Worm (Caenorhabditis elegans) whole organism, L3 larva: Measurements from ENCODE around the gene col-175.
A peak's percentile ranks its signal among the peaks of the same experiment; 100 is the strongest.

Source experiments
- ZK546.5 ChIP-seq: sonication (generic microtip); optimal IDR thresholded peaks from 2 replicates; lab custom pipeline; 2017; ENCODE audit warnings: missing biosample characterization, missing genetic modification characterization
- ama-1 ChIP-seq: fragments of 150-350 bp; optimal IDR thresholded peaks from 2 replicates; lab custom pipeline; 2018
- ceh-16 ChIP-seq: sonication (generic microtip); optimal IDR thresholded peaks from 2 replicates; lab custom pipeline; 2017; ENCODE audit warnings: missing biosample characterization, missing genetic modification characterization
- ceh-28 ChIP-seq: fragments of 150-350 bp; optimal IDR thresholded peaks from 2 replicates; lab custom pipeline; 2014; ENCODE audit warnings: missing biosample characterization, missing genetic modification reagents, missing genetic modification characterization
- egl-27 ChIP-seq: sonication (generic microtip); optimal IDR thresholded peaks from 4 replicates; lab custom pipeline; 2017; ENCODE audit warnings: missing biosample characterization, missing genetic modification reagents, missing genetic modification characterization
- egl-5 ChIP-seq: fragments of 150-350 bp; optimal IDR thresholded peaks from 2 replicates; lab custom pipeline; 2017; ENCODE audit warnings: missing biosample characterization, missing genetic modification reagents, missing genetic modification characterization, inconsistent platforms
- elt-1 ChIP-seq: fragments of 150-350 bp; optimal IDR thresholded peaks from 2 replicates; lab custom pipeline; 2014; ENCODE audit warnings: missing biosample characterization, missing genetic modification characterization
- elt-2 ChIP-seq: sonication (generic microtip); optimal IDR thresholded peaks from 2 replicates; lab custom pipeline; 2016; ENCODE audit warnings: missing genetic modification reagents, mild to moderate bottlenecking, missing genetic modification characterization, missing compliant biosample characterization
- elt-3 ChIP-seq, 3 experiments: fragments of 150-350 bp in 1 of 3; sonication (generic microtip) in 2 of 3; optimal IDR thresholded peaks; 2 replicates in 2 of 3; 4 replicates in 1 of 3; lab custom pipeline; 2014 to 2017; ENCODE audit warnings: missing biosample characterization in 3 of 3, missing genetic modification characterization in 3 of 3
- eor-1 ChIP-seq, 2 experiments: fragments of 150-350 bp; optimal IDR thresholded peaks; 2 replicates each; lab custom pipeline; 2014 to 2018; ENCODE audit warnings: missing biosample characterization in 2 of 2, missing genetic modification characterization in 2 of 2
- fkh-10 ChIP-seq: sonication (generic microtip); optimal IDR thresholded peaks from 2 replicates; lab custom pipeline; 2017; ENCODE audit warnings: missing biosample characterization, missing genetic modification reagents, missing genetic modification characterization
- fkh-2 ChIP-seq: fragments of 150-350 bp; optimal IDR thresholded peaks from 2 replicates; lab custom pipeline; 2014; ENCODE audit warnings: missing biosample characterization, missing genetic modification reagents, missing genetic modification characterization
- hmg-11 ChIP-seq: sonication (generic microtip); optimal IDR thresholded peaks from 2 replicates; lab custom pipeline; 2016; ENCODE audit warnings: missing genetic modification characterization, missing compliant biosample characterization
- jun-1 ChIP-seq: fragments of 150-350 bp; optimal IDR thresholded peaks from 2 replicates; lab custom pipeline; 2014; ENCODE audit warnings: missing biosample characterization, missing genetic modification reagents, missing genetic modification characterization
- lin-15B ChIP-seq: fragments of 150-350 bp; optimal IDR thresholded peaks from 2 replicates; lab custom pipeline; 2014; ENCODE audit warnings: missing biosample characterization, missing genetic modification characterization
- lsy-12 ChIP-seq: sonication (generic microtip); optimal IDR thresholded peaks from 2 replicates; lab custom pipeline; 2016; ENCODE audit warnings: mild to moderate bottlenecking, missing genetic modification characterization, missing compliant biosample characterization
- mdl-1 ChIP-seq: fragments of 150-350 bp; optimal IDR thresholded peaks from 2 replicates; lab custom pipeline; 2014; ENCODE audit warnings: missing biosample characterization, missing genetic modification characterization
- mml-1 ChIP-seq: fragments of 150-350 bp; sonication (generic microtip); optimal IDR thresholded peaks from 3 replicates; lab custom pipeline; 2014; ENCODE audit warnings: missing biosample characterization, missing genetic modification characterization
- nfya-1 ChIP-seq: sonication (generic microtip); optimal IDR thresholded peaks from 2 replicates; lab custom pipeline; 2017; ENCODE audit warnings: missing genetic modification characterization, mild to moderate bottlenecking, missing compliant biosample characterization, antibody characterized with exemption, moderate library complexity; ENCODE audit not compliant: insufficient read depth
- nhr-11 ChIP-seq: fragments of 150-350 bp; optimal IDR thresholded peaks from 2 replicates; lab custom pipeline; 2014; ENCODE audit warnings: missing biosample characterization, missing genetic modification characterization
- nhr-23 ChIP-seq: fragments of 150-350 bp; optimal IDR thresholded peaks from 2 replicates; lab custom pipeline; 2014; ENCODE audit warnings: missing biosample characterization, missing genetic modification reagents, missing genetic modification characterization
- nhr-237 ChIP-seq: fragments of 150-350 bp; optimal IDR thresholded peaks from 2 replicates; lab custom pipeline; 2014; ENCODE audit warnings: missing biosample characterization, missing genetic modification characterization
- nhr-25 ChIP-seq: sonication (generic microtip); optimal IDR thresholded peaks from 2 replicates; lab custom pipeline; 2017; ENCODE audit warnings: missing biosample characterization, missing genetic modification characterization
- nhr-43 ChIP-seq: sonication (generic microtip); optimal IDR thresholded peaks from 2 replicates; lab custom pipeline; 2016; ENCODE audit warnings: mild to moderate bottlenecking, missing genetic modification characterization, missing compliant biosample characterization; ENCODE audit not compliant: poor library complexity, severe bottlenecking
- nhr-77 ChIP-seq: fragments of 150-350 bp; optimal IDR thresholded peaks from 2 replicates; lab custom pipeline; 2014; ENCODE audit warnings: missing biosample characterization, missing genetic modification characterization
- pha-4 ChIP-seq: fragments of 150-350 bp; optimal IDR thresholded peaks from 2 replicates; lab custom pipeline; 2014; ENCODE audit warnings: missing biosample characterization, missing genetic modification reagents, missing genetic modification characterization
- pqm-1 ChIP-seq: fragments of 150-350 bp; optimal IDR thresholded peaks from 2 replicates; lab custom pipeline; 2017; ENCODE audit warnings: missing biosample characterization, missing genetic modification characterization, inconsistent platforms
- skn-1 ChIP-seq: fragments of 150-350 bp; optimal IDR thresholded peaks from 2 replicates; lab custom pipeline; 2014; ENCODE audit warnings: missing biosample characterization, missing genetic modification characterization
- snpc-4 ChIP-seq: fragments of 150-350 bp; optimal IDR thresholded peaks from 2 replicates; lab custom pipeline; 2014; ENCODE audit warnings: missing biosample characterization, missing genetic modification characterization
- unc-39 ChIP-seq: sonication (generic microtip); optimal IDR thresholded peaks from 4 replicates; lab custom pipeline; 2017; ENCODE audit warnings: missing biosample characterization, missing genetic modification characterization
- zag-1 ChIP-seq: fragments of 150-350 bp; optimal IDR thresholded peaks from 2 replicates; lab custom pipeline; 2014; ENCODE audit warnings: missing biosample characterization, missing genetic modification characterization

col-175 gene

ce11 chrX:9232037-9232436, 2.4 kb downstream of the col-175 start, which contains the start of gene vav-1:
vav-1 (minus strand) TSS chrX:9232137.
- TF ChIP-seq eor-1 (tag; optimal IDR thresholded peaks at IDR 0.05; lab: Kevin White, UChicago) (no peak), elt-3 (tag; optimal IDR thresholded peaks at IDR 0.05; lab: Kevin White, UChicago) (no peak), nfya-1 (tag; lab: Kevin White, UChicago) (no peak), nhr-23 (tag; lab: Kevin White, UChicago) (no peak), ZK546.5 (tag; lab: Kevin White, UChicago) (no peak), nhr-77 (no peak)

ce11 chrX:9231556-9231955, 2.9 kb downstream of the col-175 start:
- peak; percentile 23 for TF ChIP-seq elt-2 (tag; lab: Kevin White, UChicago)
- no peak for TF ChIP-seq fkh-10
- no peak for TF ChIP-seq pha-4 (tag; lab: Kevin White, UChicago)
- TF ChIP-seq mml-1 = no peak
- TF ChIP-seq elt-1 (tag; lab: Kevin White, UChicago) = no peak
- TF ChIP-seq fkh-2 (tag; lab: Kevin White, UChicago) = no peak
- TF ChIP-seq ceh-16 (tag; lab: Kevin White, UChicago) = no peak
- no peak for TF ChIP-seq nfya-1 (tag; lab: Kevin White, UChicago)

ce11 chrX:9230322-9230721, 4.1 kb downstream of the col-175 start:
- TF ChIP-seq egl-5 (tag; lab: Kevin White, UChicago) (no peak), zag-1 (tag; lab: Kevin White, UChicago) (no peak), ama-1 (no peak), nhr-237 (tag; lab: Kevin White, UChicago) (no peak)

- TF ChIP-seq lsy-12 = no peak
- TF ChIP-seq nhr-25 (tag; lab: Kevin White, UChicago) = peak; percentile 44
- TF ChIP-seq nhr-11 (tag; lab: Kevin White, UChicago) = no peak
- no peak for TF ChIP-seq mdl-1
- peak; percentile 55 for TF ChIP-seq egl-5 (tag; lab: Kevin White, UChicago)
- TF ChIP-seq nhr-23 (tag; lab: Kevin White, UChicago) = peak; percentile 75
- TF ChIP-seq ceh-28 (tag; lab: Kevin White, UChicago) = peak; percentile 27
- peak in 1 of 3 experiments; percentile 21 for TF ChIP-seq elt-3 (tag; optimal IDR thresholded peaks at IDR 0.05; lab: Kevin White, UChicago)
- no peak for TF ChIP-seq skn-1 (tag; lab: Kevin White, UChicago)
- peak; percentile 86 for TF ChIP-seq elt-1 (tag; lab: Kevin White, UChicago)
Measured at ce11 chrX:9228441-9228840, 6.0 kb downstream of the col-175 start.

- TF ChIP-seq pha-4 (tag; lab: Kevin White, UChicago) (peak; percentile 11), ZK546.5 (tag; lab: Kevin White, UChicago) (no peak), nhr-23 (tag; lab: Kevin White, UChicago) (peak; percentile 55)
Measured at ce11 chrX:9226904-9227303, 7.5 kb downstream of the col-175 start.

- TF ChIP-seq pha-4 (tag; lab: Kevin White, UChicago) (peak; percentile 69), egl-27 (tag; lab: Kevin White, UChicago) (peak; percentile 53), unc-39 (tag; lab: Kevin White, UChicago) (no peak), pqm-1 (tag; lab: Kevin White, UChicago) (peak; percentile 45), lsy-12 (peak; percentile 15), nhr-23 (tag; lab: Kevin White, UChicago) (peak; percentile 11), jun-1 (tag; lab: Kevin White, UChicago) (peak; percentile 14), nhr-25 (tag; lab: Kevin White, UChicago) (peak; percentile 68), snpc-4 (tag; lab: Kevin White, UChicago) (no peak), nfya-1 (tag; lab: Kevin White, UChicago) (no peak), nhr-43 (tag; lab: Kevin White, UChicago) (peak; percentile 20), lin-15B (tag; lab: Kevin White, UChicago) (no peak), elt-2 (tag; lab: Kevin White, UChicago) (peak; percentile 60), elt-1 (tag; lab: Kevin White, UChicago) (peak; percentile 1), hmg-11 (tag; lab: Kevin White, UChicago) (peak; percentile 19)
- TF ChIP-seq, all 47 proteins: peak for 11
Measured at ce11 chrX:9225273-9225672, 9.1 kb downstream of the col-175 start.
